Worm (Caenorhabditis elegans) whole organism, young adult: Measurements from ENCODE around the gene srt-74.

Source experiments
- B0261.1 ChIP-seq: sonication (generic microtip); optimal IDR thresholded peaks from 2 replicates; lab custom pipeline; 2016; ENCODE audit warnings: mild to moderate bottlenecking, missing genetic modification characterization, moderate library complexity, missing compliant biosample characterization
- B0336.3 ChIP-seq: fragments of 200-800 bp; sonication (Bioruptor generic); IDR thresholded peaks from 2 replicates; pipeline ENCODE4 v1.3.6; 2022; ENCODE audit warnings: missing genetic modification characterization, missing compliant biosample characterization
- C17E4.6 ChIP-seq: fragments of 200-800 bp; sonication (Bioruptor generic); IDR thresholded peaks from 2 replicates; pipeline ENCODE4 v1.3.6; 2022; ENCODE audit warnings: missing genetic modification reagents, missing genetic modification characterization, missing compliant biosample characterization
- F23B12.7 ChIP-seq: sonication (generic microtip); optimal IDR thresholded peaks from 2 replicates; lab custom pipeline; 2017; ENCODE audit warnings: missing genetic modification characterization, mild to moderate bottlenecking, missing compliant biosample characterization, antibody characterized with exemption, moderate library complexity; ENCODE audit not compliant: insufficient read depth
- F33H1.4 ChIP-seq: fragments of 200-800 bp; sonication (Bioruptor generic); IDR thresholded peaks from 2 replicates; pipeline ENCODE4 v1.3.6; 2022; ENCODE audit warnings: missing genetic modification reagents, missing genetic modification characterization, missing compliant biosample characterization
- F37B4.10 ChIP-seq: fragments of 200-800 bp; sonication (Bioruptor generic); IDR thresholded peaks from 2 replicates; pipeline ENCODE4 v1.3.6; 2022; ENCODE audit warnings: missing genetic modification characterization, missing compliant biosample characterization
- F39B2.1 ChIP-seq: fragments of 200-800 bp; sonication (Bioruptor generic); IDR thresholded peaks from 2 replicates; pipeline ENCODE4 v1.3.6; 2022; ENCODE audit warnings: missing genetic modification reagents, missing genetic modification characterization, missing compliant biosample characterization
- F57C9.4 ChIP-seq: sonication (generic microtip); optimal IDR thresholded peaks from 2 replicates; lab custom pipeline; 2017; ENCODE audit warnings: mild to moderate bottlenecking, missing genetic modification characterization, missing compliant biosample characterization
- K11D2.4 ChIP-seq: fragments of 200-800 bp; sonication (Bioruptor generic); IDR thresholded peaks from 2 replicates; pipeline ENCODE4 v1.3.6; 2022; ENCODE audit warnings: missing genetic modification reagents, missing genetic modification characterization, missing compliant biosample characterization
- K12H6.12 ChIP-seq: fragments of 200-800 bp; sonication (Bioruptor generic); optimal IDR thresholded peaks from 2 replicates; lab custom pipeline; 2018; ENCODE audit warnings: mild to moderate bottlenecking, missing genetic modification characterization, missing compliant biosample characterization
- T26A5.8 ChIP-seq: sonication (generic microtip); optimal IDR thresholded peaks from 2 replicates; lab custom pipeline; 2016; ENCODE audit warnings: missing genetic modification characterization, missing compliant biosample characterization
- Y53F4B.3 ChIP-seq: fragments of 200-800 bp; sonication (Bioruptor generic); IDR thresholded peaks from 2 replicates; pipeline ENCODE4 v1.3.6; 2022; ENCODE audit warnings: missing genetic modification reagents, missing genetic modification characterization, missing compliant biosample characterization
- Y53G8AR.9 ChIP-seq: fragments of 200-800 bp; sonication (Bioruptor generic); conservative IDR thresholded peaks from 2 replicates; pipeline ENCODE4 v1.3.6; 2022; ENCODE audit warnings: missing genetic modification reagents, missing genetic modification characterization, missing compliant biosample characterization
- Y79H2A.3 ChIP-seq: fragments of 200-800 bp; sonication (Bioruptor generic); conservative IDR thresholded peaks from 2 replicates; pipeline ENCODE4 v1.3.6; 2022; ENCODE audit warnings: missing genetic modification reagents, missing genetic modification characterization, missing compliant biosample characterization
- Y95B8A.8 ChIP-seq: fragments of 200-800 bp; sonication (Bioruptor generic); IDR thresholded peaks from 2 replicates; pipeline ENCODE4 v1.3.6; 2022; ENCODE audit warnings: missing genetic modification reagents, missing genetic modification characterization, missing compliant biosample characterization
- aptf-3 ChIP-seq: fragments of 200-800 bp; sonication (Bioruptor generic); IDR thresholded peaks from 2 replicates; pipeline ENCODE4 v1.3.6; 2022; ENCODE audit warnings: missing genetic modification characterization, missing compliant biosample characterization
- athp-1 ChIP-seq: sonication (generic microtip); optimal IDR thresholded peaks from 2 replicates; lab custom pipeline; 2017; ENCODE audit warnings: mild to moderate bottlenecking, missing genetic modification characterization, missing compliant biosample characterization
- attf-3 ChIP-seq: fragments of 200-800 bp; sonication (Bioruptor generic); conservative IDR thresholded peaks from 2 replicates; pipeline ENCODE4 v1.3.6; 2022; ENCODE audit warnings: missing genetic modification reagents, missing genetic modification characterization, missing compliant biosample characterization
- attf-5 ChIP-seq: fragments of 200-800 bp; sonication (Bioruptor generic); optimal IDR thresholded peaks from 2 replicates; lab custom pipeline; 2018; ENCODE audit warnings: mild to moderate bottlenecking, missing genetic modification characterization, missing compliant biosample characterization
- bed-1 ChIP-seq: fragments of 200-800 bp; sonication (Bioruptor generic); IDR thresholded peaks from 2 replicates; pipeline ENCODE4 v1.3.6; 2022; ENCODE audit warnings: missing genetic modification reagents, missing genetic modification characterization, missing compliant biosample characterization
- cebp-2 ChIP-seq: fragments of 200-800 bp; sonication (Bioruptor generic); IDR thresholded peaks from 2 replicates; pipeline ENCODE4 v1.3.6; 2022; ENCODE audit warnings: missing genetic modification characterization, missing compliant biosample characterization
- ceh-100 ChIP-seq: fragments of 200-800 bp; sonication (Bioruptor generic); IDR thresholded peaks from 2 replicates; pipeline ENCODE4 v1.3.6; 2022; ENCODE audit warnings: missing genetic modification reagents, missing genetic modification characterization, missing compliant biosample characterization
- ceh-40 ChIP-seq: fragments of 200-800 bp; sonication (Bioruptor generic); IDR thresholded peaks from 2 replicates; pipeline ENCODE4 v1.3.6; 2022; ENCODE audit warnings: missing genetic modification characterization, missing compliant biosample characterization
- ceh-58 ChIP-seq: fragments of 200-800 bp; sonication (Bioruptor generic); IDR thresholded peaks from 2 replicates; pipeline ENCODE4 v1.3.6; 2022; ENCODE audit warnings: missing genetic modification characterization, missing compliant biosample characterization
- ceh-91 ChIP-seq: fragments of 200-800 bp; sonication (Bioruptor generic); IDR thresholded peaks from 2 replicates; pipeline ENCODE4 v1.3.6; 2022; ENCODE audit warnings: missing genetic modification reagents, missing genetic modification characterization, missing compliant biosample characterization
- dpff-1 ChIP-seq: sonication (generic microtip); optimal IDR thresholded peaks from 2 replicates; lab custom pipeline; 2017; ENCODE audit warnings: mild to moderate bottlenecking, missing genetic modification characterization, missing compliant biosample characterization
- egrh-3 ChIP-seq: fragments of 200-800 bp; sonication (Bioruptor generic); IDR thresholded peaks from 2 replicates; pipeline ENCODE4 v1.3.6; 2022; ENCODE audit warnings: missing genetic modification reagents, missing genetic modification characterization, missing compliant biosample characterization
- fkh-3 ChIP-seq: sonication (generic microtip); optimal IDR thresholded peaks from 2 replicates; lab custom pipeline; 2016; ENCODE audit warnings: mild to moderate bottlenecking, missing genetic modification characterization, missing compliant biosample characterization
- hmg-20 ChIP-seq: fragments of 200-800 bp; sonication (Bioruptor generic); IDR thresholded peaks from 2 replicates; pipeline ENCODE4 v1.3.6; 2022; ENCODE audit warnings: missing genetic modification reagents, missing genetic modification characterization, missing compliant biosample characterization
- lin-26 ChIP-seq: fragments of 200-800 bp; sonication (Bioruptor generic); IDR thresholded peaks from 2 replicates; pipeline ENCODE4 v1.3.6; 2022; ENCODE audit warnings: missing genetic modification reagents, missing genetic modification characterization, missing compliant biosample characterization
- mcd-1 ChIP-seq: fragments of 200-800 bp; sonication (Bioruptor generic); IDR thresholded peaks from 2 replicates; pipeline ENCODE4 v1.3.6; 2022; ENCODE audit warnings: missing genetic modification reagents, missing genetic modification characterization, missing compliant biosample characterization
- nfyb-1 ChIP-seq: fragments of 200-800 bp; sonication (Bioruptor generic); IDR thresholded peaks from 2 replicates; pipeline ENCODE4 v1.3.6; 2022; ENCODE audit warnings: missing genetic modification reagents, missing genetic modification characterization, missing compliant biosample characterization
- nhr-27 ChIP-seq: fragments of 200-800 bp; sonication (Bioruptor generic); optimal IDR thresholded peaks from 2 replicates; lab custom pipeline; 2018; ENCODE audit warnings: mild to moderate bottlenecking, missing genetic modification characterization, moderate library complexity, missing compliant biosample characterization
- nhr-90 ChIP-seq: sonication (generic microtip); optimal IDR thresholded peaks from 2 replicates; lab custom pipeline; 2016; ENCODE audit warnings: missing genotype, mild to moderate bottlenecking, missing genetic modification characterization, missing compliant biosample characterization
- pbrm-1 ChIP-seq: fragments of 200-800 bp; sonication (Bioruptor generic); IDR thresholded peaks from 2 replicates; pipeline ENCODE4 v1.3.6; 2022; ENCODE audit warnings: missing genetic modification reagents, missing genetic modification characterization, missing compliant biosample characterization
- rec-8 ChIP-seq, 2 experiments: sonication (generic microtip); optimal IDR thresholded peaks; 2 replicates each; lab custom pipeline; 2016; ENCODE audit warnings: mild to moderate bottlenecking in 2 of 2, missing genetic modification characterization in 2 of 2, missing genetic modification reagents in 2 of 2, missing genotype in 2 of 2, missing biosample characterization in 1 of 2, missing compliant biosample characterization in 1 of 2, moderate library complexity in 1 of 2
- rpc-1 ChIP-seq, 2 experiments: fragments of 150-350 bp in 1 of 2; sonication (generic microtip) in 1 of 2; optimal IDR thresholded peaks; 2 replicates each; lab custom pipeline; 2014 to 2018; ENCODE audit warnings: missing biosample characterization in 1 of 2, missing genetic modification characterization in 1 of 2, missing genetic modification reagents in 1 of 2, missing genotype in 1 of 2
- sea-2 ChIP-seq: fragments of 200-800 bp; sonication (Bioruptor generic); IDR thresholded peaks from 2 replicates; pipeline ENCODE4 v1.3.6; 2022; ENCODE audit warnings: missing genetic modification characterization, missing compliant biosample characterization
- tbp1 ChIP-seq: fragments of 200-800 bp; sonication (Bioruptor generic); optimal IDR thresholded peaks from 2 replicates; lab custom pipeline; 2018; ENCODE audit warnings: mild to moderate bottlenecking, missing genetic modification characterization, missing compliant biosample characterization
- ztf-22 ChIP-seq: fragments of 200-800 bp; sonication (Bioruptor generic); optimal IDR thresholded peaks from 2 replicates; lab custom pipeline; 2018; ENCODE audit warnings: mild to moderate bottlenecking, missing genetic modification characterization, moderate library complexity, missing compliant biosample characterization
- ztf-25 ChIP-seq: fragments of 200-800 bp; sonication (Bioruptor generic); IDR thresholded peaks from 2 replicates; pipeline ENCODE4 v1.3.6; 2022; ENCODE audit warnings: missing genetic modification reagents, missing genetic modification characterization, missing compliant biosample characterization
- ztf-28 ChIP-seq: fragments of 200-800 bp; sonication (Bioruptor generic); IDR thresholded peaks from 2 replicates; pipeline ENCODE4 v1.3.6; 2022; ENCODE audit warnings: missing genetic modification reagents, missing genetic modification characterization, missing compliant biosample characterization

srt-74 gene

ce11 chrV:14246761-14247160 lies 35.4 kb downstream of the srt-74 start, which contains the start of gene K02E11.3:
TSS of gene K02E11.3 (minus strand) at chrV:14246861.
- TF ChIP-seq sea-2 (GFP tag; lab: Robert Waterston, UW) (no peak), nhr-90 (tag; lab: Kevin White, UChicago) (no peak)
- TF ChIP-seq, all 124 proteins: peak for 0

- TF ChIP-seq T26A5.8 (tag; lab: Kevin White, UChicago) = no peak
- no peak for TF ChIP-seq K12H6.12 (tag; lab: Kevin White, UChicago)
- TF ChIP-seq B0336.3 (GFP tag; lab: Robert Waterston, UW) = no peak
- no peak for TF ChIP-seq ztf-22 (GFP tag; lab: Kevin White, UChicago)
- TF ChIP-seq dpff-1 (tag; lab: Kevin White, UChicago) = no peak
- TF ChIP-seq ceh-91 = no peak
- TF ChIP-seq rec-8 (tag; optimal IDR thresholded peaks at IDR 0.05; lab: Kevin White, UChicago) = no peak
- TF ChIP-seq nfyb-1 = no peak
- no peak for TF ChIP-seq nhr-27
- TF ChIP-seq attf-5 = no peak
- TF ChIP-seq athp-1 = no peak
- TF ChIP-seq F23B12.7 (tag; lab: Kevin White, UChicago) = no peak
Observed at ce11 chrV:14243904-14244303, 38.2 kb downstream of the srt-74 start, which contains the start of gene sre-7. TSS of gene sre-7 (plus strand) at chrV:14244204.

- TF ChIP-seq egrh-3 (peak; percentile 96), F57C9.4 (tag; lab: Kevin White, UChicago) (no peak), bed-1 (GFP tag; lab: Robert Waterston, UW) (0 out of 2 replicates have a peak, but pooled peaks have one; percentile 28), fkh-3 (peak; percentile 13)
Observed at ce11 chrV:14240694-14241201, 41.4 kb downstream of the srt-74 start, which contains the start of gene K02E11.10. TSS of gene K02E11.10 (minus strand) at chrV:14241151.

ce11 chrV:14237447-14237846 lies 44.7 kb downstream of the srt-74 start:
- TF ChIP-seq lin-26 (GFP tag; lab: Robert Waterston, UW) (peak; percentile 99), ztf-28 (GFP tag; lab: Robert Waterston, UW) (0 out of 2 replicates have a peak, but pooled peaks have one; percentile 29), ceh-58 (GFP tag; lab: Robert Waterston, UW) (peak; percentile 95), Y53F4B.3 (0 out of 2 replicates have a peak, but pooled peaks have one; percentile 18), ceh-40 (GFP tag; lab: Robert Waterston, UW) (peak; percentile 68; the same call in 1 of the 2 replicates), Y79H2A.3 (GFP tag; lab: Robert Waterston, UW) (0 out of 2 replicates have a peak, but pooled peaks have one; percentile 18), Y95B8A.8 (peak; percentile 68; the same call in 1 of the 2 replicates), rpc-1 (optimal IDR thresholded peaks at IDR 0.05; lab: Kevin White, UChicago) (peak; percentile 35), rpc-1 (tag; optimal IDR thresholded peaks at IDR 0.05; lab: Kevin White, UChicago) (peak; percentile 65), ztf-25 (GFP tag; lab: Robert Waterston, UW) (peak; percentile 95), egrh-3 (peak; percentile 46), aptf-3 (peak; percentile 90), F33H1.4 (GFP tag; lab: Robert Waterston, UW) (peak; percentile 57), K11D2.4 (GFP tag; lab: Robert Waterston, UW) (0 out of 2 replicates have a peak, but pooled peaks have one; percentile 33), pbrm-1 (GFP tag; lab: Robert Waterston, UW) (peak; percentile 79), B0261.1 (tag; lab: Kevin White, UChicago) (peak; percentile 52), tbp1 (GFP tag; lab: Kevin White, UChicago) (peak; percentile 81), nhr-90 (tag; lab: Kevin White, UChicago) (peak; percentile 31), mcd-1 (GFP tag; lab: Robert Waterston, UW) (peak; percentile 61), F37B4.10 (GFP tag; lab: Robert Waterston, UW) (0 out of 2 replicates have a peak, but pooled peaks have one; percentile 52), bed-1 (GFP tag; lab: Robert Waterston, UW) (0 out of 2 replicates have a peak, but pooled peaks have one; percentile 78), attf-3 (GFP tag; lab: Robert Waterston, UW) (0 out of 2 replicates have a peak, but pooled peaks have one; percentile 35), Y53G8AR.9 (peak; percentile 64; the same call in 1 of the 2 replicates), ceh-100 (GFP tag; lab: Robert Waterston, UW) (peak; percentile 67; the same call in 1 of the 2 replicates), cebp-2 (GFP tag; lab: Robert Waterston, UW) (peak; percentile 96), hmg-20 (peak; percentile 60; the same call in 1 of the 2 replicates), F39B2.1 (GFP tag; lab: Robert Waterston, UW) (peak; percentile 75), C17E4.6 (GFP tag; lab: Robert Waterston, UW) (0 out of 2 replicates have a peak, but pooled peaks have one; percentile 21)
